Fruit fly (Drosophila melanogaster) whole organism, wandering third instar larva: ENCODE results near the gene TTLL3A.

Experiments
- Abd-B ChIP-seq: fragments of >200 bp; optimal IDR thresholded peaks from 2 replicates; lab custom pipeline; 2017; ENCODE audit warnings: missing biosample characterization, missing genetic modification characterization
- CG32264 ChIP-seq: fragments of 200-800 bp; sonication (Bioruptor generic); optimal IDR thresholded peaks from 2 replicates; lab custom pipeline; 2016; ENCODE audit warnings: missing biosample characterization, missing genetic modification characterization
- CG9705 ChIP-seq: fragments of 200-800 bp; sonication (Bioruptor generic); optimal IDR thresholded peaks from 2 replicates; lab custom pipeline; 2018; ENCODE audit warnings: missing biosample characterization, mild to moderate bottlenecking, missing genetic modification characterization
- CrebA ChIP-seq: fragments of 200-800 bp; sonication (Bioruptor generic); optimal IDR thresholded peaks from 2 replicates; lab custom pipeline; 2016; ENCODE audit warnings: missing biosample characterization, mild to moderate bottlenecking, missing genetic modification characterization, borderline replicate concordance
- Dfd ChIP-seq: fragments of >200 bp; optimal IDR thresholded peaks from 2 replicates; lab custom pipeline; 2017; ENCODE audit warnings: missing biosample characterization, missing genetic modification characterization
- Dif ChIP-seq: fragments of 200-275, 200-300 bp; sonication (Bioruptor generic); optimal IDR thresholded peaks from 2 replicates; lab custom pipeline; 2018; ENCODE audit warnings: missing biosample characterization, missing genetic modification characterization; ENCODE audit not compliant: partially characterized antibody
- HLH106 ChIP-seq: fragments of 200-800 bp; optimal IDR thresholded peaks from 3 replicates; lab custom pipeline; 2019; ENCODE audit warnings: missing biosample characterization, mild to moderate bottlenecking, missing genetic modification characterization, moderate library complexity
- Hnf4 ChIP-seq: fragments of 200-800 bp; sonication (Bioruptor generic); optimal IDR thresholded peaks from 2 replicates; lab custom pipeline; 2016; ENCODE audit warnings: missing biosample characterization, mild to moderate bottlenecking, missing genetic modification characterization
- Hr78 ChIP-seq: fragments of >200 bp; optimal IDR thresholded peaks from 2 replicates; lab custom pipeline; 2017; ENCODE audit warnings: missing biosample characterization, missing genetic modification characterization
- Hr83 ChIP-seq: fragments of 200-300 bp; sonication (Bioruptor generic); optimal IDR thresholded peaks from 2 replicates; lab custom pipeline; 2016; ENCODE audit warnings: missing biosample characterization, mild to moderate bottlenecking, missing genetic modification characterization, moderate library complexity; ENCODE audit not compliant: poor library complexity, severe bottlenecking
- Jra ChIP-seq: sonication (Bioruptor generic); optimal IDR thresholded peaks from 2 replicates; lab custom pipeline; 2016; ENCODE audit warnings: missing biosample characterization, missing genetic modification characterization
- Myc ChIP-seq: fragments of >200 bp; optimal IDR thresholded peaks from 2 replicates; lab custom pipeline; 2017
- Rel ChIP-seq, 2 experiments: fragments of 200-800 bp; sonication (Bioruptor generic) in 1 of 2; optimal IDR thresholded peaks; 2 replicates in 1 of 2; 3 replicates in 1 of 2; lab custom pipeline; 2016 to 2019; ENCODE audit warnings: mild to moderate bottlenecking in 2 of 2, missing biosample characterization in 2 of 2, missing genetic modification characterization in 2 of 2, moderate library complexity in 1 of 2
- Sp1 ChIP-seq: fragments of 200-800 bp; sonication (Bioruptor generic); optimal IDR thresholded peaks from 3 replicates; lab custom pipeline; 2019; ENCODE audit warnings: missing biosample characterization, mild to moderate bottlenecking, missing genetic modification characterization, moderate library complexity
- Vsx2 ChIP-seq: fragments of 200-300, 225-300 bp; sonication (Bioruptor generic); optimal IDR thresholded peaks from 2 replicates; lab custom pipeline; 2018; ENCODE audit warnings: missing biosample characterization, missing genetic modification characterization; ENCODE audit not compliant: partially characterized antibody
- br ChIP-seq: fragments of 200-800 bp; sonication (Bioruptor generic); optimal IDR thresholded peaks from 2 replicates; lab custom pipeline; 2016; ENCODE audit warnings: missing biosample characterization, missing genetic modification characterization
- brk ChIP-seq: fragments of 200-800 bp; sonication (Bioruptor generic); optimal IDR thresholded peaks from 2 replicates; lab custom pipeline; 2016; ENCODE audit warnings: missing biosample characterization, mild to moderate bottlenecking, missing genetic modification characterization
- dl ChIP-seq, 2 experiments: fragments of 175-275, 200-275 bp in 1 of 2; fragments of 200-275 bp in 1 of 2; sonication (Bioruptor generic); optimal IDR thresholded peaks; lab custom pipeline; 2018; ENCODE audit warnings: mild to moderate bottlenecking in 2 of 2, missing biosample characterization in 2 of 2, missing genetic modification characterization in 2 of 2, moderate library complexity in 2 of 2; ENCODE audit not compliant: partially characterized antibody in 2 of 2, insufficient read depth in 1 of 2
- dmrt93B ChIP-seq: fragments of 200-800 bp; sonication (Bioruptor generic); optimal IDR thresholded peaks from 2 replicates; lab custom pipeline; 2018; ENCODE audit warnings: missing biosample characterization, mild to moderate bottlenecking, missing genetic modification characterization
- dsf ChIP-seq: sonication (Bioruptor generic); optimal IDR thresholded peaks from 2 replicates; lab custom pipeline; 2016; ENCODE audit warnings: missing biosample characterization, missing genetic modification characterization, borderline replicate concordance
- ey ChIP-seq: fragments of 200-800 bp; sonication (Bioruptor generic); optimal IDR thresholded peaks from 2 replicates; lab custom pipeline; 2016; ENCODE audit warnings: missing biosample characterization, missing genetic modification characterization
- foxo ChIP-seq, 2 experiments: fragments of 200-800 bp; sonication (Bioruptor generic); optimal IDR thresholded peaks; 2 replicates in 1 of 2; 3 replicates in 1 of 2; lab custom pipeline; 2016 to 2017; ENCODE audit warnings: missing biosample characterization in 2 of 2, missing genetic modification characterization in 2 of 2
- fru ChIP-seq: fragments of 200-800 bp; sonication (Bioruptor generic); optimal IDR thresholded peaks from 3 replicates; lab custom pipeline; 2016; ENCODE audit warnings: missing biosample characterization, mild to moderate bottlenecking, missing genetic modification characterization
- h ChIP-seq: fragments of 200-800 bp; sonication (Bioruptor generic); optimal IDR thresholded peaks from 3 replicates; lab custom pipeline; 2016; ENCODE audit warnings: missing biosample characterization, mild to moderate bottlenecking, missing genetic modification characterization
- jim ChIP-seq: fragments of 175-275, 200-325 bp; sonication (Bioruptor generic); optimal IDR thresholded peaks from 2 replicates; lab custom pipeline; 2016; ENCODE audit warnings: missing biosample characterization, mild to moderate bottlenecking, missing genetic modification characterization
- lola ChIP-seq: fragments of >200 bp; optimal IDR thresholded peaks from 2 replicates; lab custom pipeline; 2017; ENCODE audit warnings: missing biosample characterization, missing genetic modification characterization
- psq ChIP-seq: fragments of 200-800 bp; sonication (Bioruptor generic); optimal IDR thresholded peaks from 3 replicates; lab custom pipeline; 2017; ENCODE audit warnings: missing biosample characterization, mild to moderate bottlenecking, missing genetic modification characterization, moderate library complexity
- rgr ChIP-seq: fragments of 200-800 bp; sonication (Bioruptor generic); optimal IDR thresholded peaks from 3 replicates; lab custom pipeline; 2016; ENCODE audit warnings: missing biosample characterization, mild to moderate bottlenecking, missing genetic modification characterization
- sage ChIP-seq: fragments of 200-800 bp; sonication (Bioruptor generic); optimal IDR thresholded peaks from 2 replicates; lab custom pipeline; 2016; ENCODE audit warnings: missing biosample characterization, mild to moderate bottlenecking, missing genetic modification characterization
- sv ChIP-seq: fragments of 200-800 bp; sonication (Bioruptor generic); optimal IDR thresholded peaks from 3 replicates; lab custom pipeline; 2016; ENCODE audit warnings: missing biosample characterization, missing genetic modification characterization
- usp ChIP-seq: fragments of >200 bp; optimal IDR thresholded peaks from 2 replicates; lab custom pipeline; 2017; ENCODE audit warnings: missing biosample characterization, missing genetic modification characterization
- woc ChIP-seq: sonication (Bioruptor generic); optimal IDR thresholded peaks from 2 replicates; lab custom pipeline; 2016; ENCODE audit warnings: missing biosample characterization, mild to moderate bottlenecking, missing genetic modification characterization

The TTLL3A gene

DNA sequence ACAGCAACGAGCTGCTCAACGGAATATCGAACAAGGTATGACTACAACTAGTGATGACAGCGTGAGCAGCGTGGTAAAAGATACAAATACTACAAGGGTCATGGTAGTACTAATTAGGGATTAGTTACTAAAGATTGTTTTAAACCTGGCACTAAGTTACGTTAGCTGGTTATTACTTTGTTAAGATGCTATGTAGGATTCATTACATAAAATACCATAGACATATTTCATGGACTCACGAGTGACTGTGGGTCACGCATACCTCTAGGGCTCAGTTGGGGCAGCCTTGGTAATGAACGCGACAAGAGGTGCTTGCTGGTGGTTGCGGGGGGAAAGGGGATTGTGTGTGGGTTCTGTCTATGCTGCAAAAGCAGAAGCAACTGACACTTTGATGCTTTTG is 34.9 kb upstream of the TTLL3A start:
- TF ChIP-seq lola (GFP tag; lab: Kevin White, UChicago) (no peak), jim (no peak), woc (GFP tag; lab: Kevin White, UChicago) (no peak), foxo (GFP tag; optimal IDR thresholded peaks at IDR 0.05; lab: Kevin White, UChicago) (no peak), Abd-B (no peak), dsf (GFP tag; lab: Kevin White, UChicago) (no peak), dmrt93B (GFP tag; lab: Kevin White, UChicago) (no peak), Jra (GFP tag; lab: Kevin White, UChicago) (no peak), HLH106 (tag; lab: Kevin White, UChicago) (no peak), Hr83 (no peak), sv (GFP tag; lab: Kevin White, UChicago) (no peak), Vsx2 (GFP tag; lab: Kevin White, UChicago) (no peak), usp (GFP tag; lab: Kevin White, UChicago) (no peak), CG9705 (no peak), br (GFP tag; lab: Kevin White, UChicago) (no peak)

dm6 chr2L:6773645-6774044 is 33.7 kb upstream of the TTLL3A start, which contains the start of gene CG17378:
TSS of gene CG17378 (plus strand) at chr2L:6774041.
- no peak for TF ChIP-seq dmrt93B (GFP tag; lab: Kevin White, UChicago)
- TF ChIP-seq fru: peak; percentile 39
- no peak for TF ChIP-seq br (GFP tag; lab: Kevin White, UChicago)
- TF ChIP-seq Sp1: no peak
- TF ChIP-seq sv (GFP tag; lab: Kevin White, UChicago): no peak

dm6 chr2L:6772655-6773054 is 32.7 kb upstream of the TTLL3A start, which contains the start of gene LUBEL:
TSS of gene LUBEL (minus strand) at chr2L:6772755.
- TF ChIP-seq Myc (lab: Kevin White, UChicago): no peak
- no peak for TF ChIP-seq brk (GFP tag; lab: Kevin White, UChicago)
- TF ChIP-seq Jra (GFP tag; lab: Kevin White, UChicago): no peak
- TF ChIP-seq jim: no peak
- TF ChIP-seq dsf (GFP tag; lab: Kevin White, UChicago): no peak
- no peak for TF ChIP-seq br (GFP tag; lab: Kevin White, UChicago)
- no peak for TF ChIP-seq HLH106 (tag; lab: Kevin White, UChicago)
- TF ChIP-seq CrebA (GFP tag; lab: Kevin White, UChicago): no peak
- no peak for TF ChIP-seq ey

- TF ChIP-seq ey (no peak), CrebA (GFP tag; lab: Kevin White, UChicago) (no peak), br (GFP tag; lab: Kevin White, UChicago) (no peak), sv (GFP tag; lab: Kevin White, UChicago) (no peak)
Observed at dm6 chr2L:6759528-6759927, 19.5 kb upstream of the TTLL3A start, which contains the start of gene CG11322. TSS of gene CG11322 (minus strand) at chr2L:6759628.

- TF ChIP-seq CrebA (GFP tag; lab: Kevin White, UChicago): no peak
- TF ChIP-seq Jra (GFP tag; lab: Kevin White, UChicago): no peak
- TF ChIP-seq usp (GFP tag; lab: Kevin White, UChicago): no peak
- no peak for TF ChIP-seq CG32264
- no peak for TF ChIP-seq Hr83
- no peak for TF ChIP-seq Dfd
- TF ChIP-seq sv (GFP tag; lab: Kevin White, UChicago): no peak
- no peak for TF ChIP-seq jim
- TF ChIP-seq Hnf4 (GFP tag; lab: Kevin White, UChicago): no peak
- TF ChIP-seq Rel (GFP tag; optimal IDR thresholded peaks at IDR 0.05; lab: Kevin White, UChicago): no peak
- no peak for TF ChIP-seq Rel (tag; optimal IDR thresholded peaks at IDR 0.05; lab: Kevin White, UChicago)
- no peak for TF ChIP-seq Myc (lab: Kevin White, UChicago)
- TF ChIP-seq sage (GFP tag; lab: Kevin White, UChicago): no peak
- no peak for TF ChIP-seq Hr78 (GFP tag; lab: Kevin White, UChicago)
- TF ChIP-seq lola (GFP tag; lab: Kevin White, UChicago): no peak
- TF ChIP-seq ey: no peak
Observed at dm6 chr2L:6751037-6751436, 11.0 kb upstream of the TTLL3A start.

DNA sequence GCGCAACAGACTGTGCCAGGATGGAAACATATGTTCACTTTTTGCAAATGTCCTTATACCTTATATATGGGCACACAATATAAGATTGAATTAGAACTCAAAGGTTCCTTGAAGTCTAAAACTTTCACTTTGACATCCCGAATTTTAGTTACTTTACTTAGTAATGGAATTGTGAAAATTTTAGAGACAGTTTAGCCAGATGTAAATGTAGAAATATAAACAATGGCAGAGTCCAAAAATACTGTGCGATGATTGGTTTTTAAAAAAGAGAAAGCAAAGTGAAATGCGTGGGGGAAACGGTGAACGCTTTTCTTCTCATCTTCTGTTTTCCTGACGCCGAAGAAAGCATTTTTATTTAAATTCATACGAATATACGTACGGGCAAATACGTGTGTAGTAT is 7.8 kb upstream of the TTLL3A start, which contains the start of gene CG44271:
Gene CG44271 (minus strand): TSS at position 101 of the 400 bp plus-strand sequence.
- TF ChIP-seq Hr78 (GFP tag; lab: Kevin White, UChicago): no peak
- TF ChIP-seq dl (GFP tag; optimal IDR thresholded peaks at IDR 0.05; lab: Kevin White, UChicago; ENCODE audit: insufficient read depth in 1 of 2, partially characterized antibody in 2 of 2): no peak
- TF ChIP-seq Sp1: no peak
- no peak for TF ChIP-seq brk (GFP tag; lab: Kevin White, UChicago)
- TF ChIP-seq woc (GFP tag; lab: Kevin White, UChicago): no peak
- no peak for TF ChIP-seq usp (GFP tag; lab: Kevin White, UChicago)
- TF ChIP-seq Dif (GFP tag; lab: Kevin White, UChicago): no peak
- TF ChIP-seq Dfd: no peak
- no peak for TF ChIP-seq br (GFP tag; lab: Kevin White, UChicago)
- TF ChIP-seq CG9705: no peak
- no peak for TF ChIP-seq foxo (GFP tag; optimal IDR thresholded peaks at IDR 0.05; lab: Kevin White, UChicago)
- no peak for TF ChIP-seq Abd-B
- no peak for TF ChIP-seq Hnf4 (GFP tag; lab: Kevin White, UChicago)
- no peak for TF ChIP-seq lola (GFP tag; lab: Kevin White, UChicago)
- no peak for TF ChIP-seq rgr (GFP tag; lab: Kevin White, UChicago)
- TF ChIP-seq psq (GFP tag; lab: Kevin White, UChicago): no peak
- no peak for TF ChIP-seq h (GFP tag; lab: Kevin White, UChicago)
- no peak for TF ChIP-seq HLH106 (tag; lab: Kevin White, UChicago)
